Fruit fly (Drosophila melanogaster): ENCODE results near the gene FRG1.

FRG1 gene

dm6 chr3L:20247513-20248173 is 49.1 kb downstream of the FRG1 start, which contains the start of gene rdgC:
TSS of gene rdgC (plus strand) at chr3L:20248080.
- TF ChIP-seq ovo (GFP tag; optimal IDR thresholded peaks at IDR 0.05): peak; percentile 40
- TF ChIP-seq Mnt (GFP tag; optimal IDR thresholded peaks at IDR 0.05): peak; percentile 4
- peak; percentile 71 for TF ChIP-seq pad (GFP tag; optimal IDR thresholded peaks at IDR 0.05)
- TF ChIP-seq bab1 (GFP tag; optimal IDR thresholded peaks at IDR 0.05): peak; percentile 17
- TF ChIP-seq CG1620 (GFP tag; optimal IDR thresholded peaks at IDR 0.05): peak; percentile 22
- TF ChIP-seq cnc (optimal IDR thresholded peaks at IDR 0.05): no peak
- TF ChIP-seq CG11617 (GFP tag; optimal IDR thresholded peaks at IDR 0.05): peak; percentile 74
- peak; percentile 86 for TF ChIP-seq kay (GFP tag; ENCODE audit: borderline replicate concordance)
- TF ChIP-seq CG7045 (GFP tag; optimal IDR thresholded peaks at IDR 0.05): peak; percentile 94
- TF ChIP-seq Clk (GFP tag; optimal IDR thresholded peaks at IDR 0.05): peak; percentile 90
- peak; percentile 84 for TF ChIP-seq Hr96 (GFP tag; optimal IDR thresholded peaks at IDR 0.05)
- peak; percentile 90 for TF ChIP-seq CG5204 (GFP tag; optimal IDR thresholded peaks at IDR 0.05)
- peak; percentile 92 for TF ChIP-seq CG14711 (tag; optimal IDR thresholded peaks at IDR 0.05)
- TF ChIP-seq CG33017 (tag; optimal IDR thresholded peaks at IDR 0.05): peak; percentile 93
- TF ChIP-seq tj (GFP tag; optimal IDR thresholded peaks at IDR 0.05): peak; percentile 50
- TF ChIP-seq toe (GFP tag; optimal IDR thresholded peaks at IDR 0.05): peak; percentile 85
- TF ChIP-seq cic (GFP tag; optimal IDR thresholded peaks at IDR 0.05): peak; percentile 35
- peak; percentile 87 for TF ChIP-seq CG7101 (tag; optimal IDR thresholded peaks at IDR 0.05)
- peak; percentile 38 for TF ChIP-seq Crg-1 (GFP tag; optimal IDR thresholded peaks at IDR 0.05)
- TF ChIP-seq CG12768 (GFP tag; optimal IDR thresholded peaks at IDR 0.05): peak; percentile 95
